Fruit fly (Drosophila melanogaster): ENCODE results near the gene CG7142.

The CG7142 gene

DNA sequence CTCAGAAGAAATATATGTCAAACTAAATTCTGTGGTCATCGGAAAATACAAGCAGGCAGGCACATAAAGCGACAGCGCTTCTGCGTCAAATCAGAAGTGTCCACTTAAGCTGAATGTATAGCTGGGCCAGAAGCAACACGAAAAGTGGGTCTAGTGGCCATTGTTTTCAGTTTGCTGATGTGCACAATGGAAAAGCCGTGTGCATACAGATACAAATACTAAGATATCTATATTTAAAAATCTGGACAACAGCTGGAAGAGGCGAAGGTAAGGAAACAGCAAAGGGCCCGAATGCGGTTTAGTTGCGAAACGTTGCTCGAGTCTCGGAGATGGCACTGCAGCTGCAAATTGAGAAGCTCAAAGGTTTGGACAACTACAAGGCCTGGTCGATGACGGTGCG is 28.5 kb downstream of the CG7142 start, which contains the start of gene CG18598:
TSS of gene CG18598 (plus strand) at position 301 of the 400 bp plus-strand sequence.
- TF ChIP-seq psq (optimal IDR thresholded peaks at IDR 0.05) = no peak
- no peak for TF ChIP-seq insv (optimal IDR thresholded peaks at IDR 0.05)
- TF ChIP-seq Myc (optimal IDR thresholded peaks at IDR 0.05) = no peak
- no peak for TF ChIP-seq ttk (optimal IDR thresholded peaks at IDR 0.05)
- TF ChIP-seq h (optimal IDR thresholded peaks at IDR 0.05) = no peak
- TF ChIP-seq Sin3A (optimal IDR thresholded peaks at IDR 0.05) = no peak

DNA sequence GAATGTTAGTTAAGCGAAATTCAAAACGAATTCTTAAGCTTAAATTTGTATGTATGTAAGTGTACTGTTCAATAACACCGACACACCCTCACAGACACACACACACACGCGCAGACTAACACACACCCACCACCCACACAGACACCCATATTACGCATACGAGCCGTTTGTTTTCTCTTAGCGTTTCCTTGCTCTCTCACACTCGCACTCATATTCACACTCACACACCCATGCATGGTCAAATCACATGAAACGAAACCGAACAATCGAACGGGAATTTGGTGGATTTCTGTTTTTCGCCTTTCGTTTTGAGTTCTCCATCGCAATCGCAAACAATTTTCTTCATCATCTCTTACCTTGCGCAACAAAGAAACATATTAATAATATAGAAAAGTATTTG is 30.1 kb downstream of the CG7142 start:
- TF ChIP-seq Sin3A (optimal IDR thresholded peaks at IDR 0.05) = no peak

DNA sequence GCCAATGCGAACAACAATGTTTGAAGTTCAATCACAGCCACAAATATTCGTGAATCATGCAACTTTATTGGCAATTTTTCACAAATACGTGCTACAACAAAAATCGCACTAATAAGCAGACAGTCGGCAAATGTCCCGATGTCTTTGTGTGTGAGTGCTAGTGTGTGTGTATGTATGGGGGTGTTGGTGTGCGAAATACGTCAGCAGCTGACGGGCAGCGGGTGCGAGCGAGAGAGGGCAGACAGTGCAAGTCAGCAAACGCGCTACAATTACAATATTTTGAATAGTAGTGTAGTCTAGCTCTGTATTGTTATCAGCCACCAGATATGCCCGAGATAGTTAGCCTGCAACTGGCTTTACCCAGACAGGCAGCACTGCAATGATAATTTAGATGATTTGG is 33.3 kb downstream of the CG7142 start:
- TF ChIP-seq h (optimal IDR thresholded peaks at IDR 0.05) (no peak), Myc (optimal IDR thresholded peaks at IDR 0.05) (no peak), ttk (optimal IDR thresholded peaks at IDR 0.05) (no peak), psq (optimal IDR thresholded peaks at IDR 0.05) (no peak), Sin3A (optimal IDR thresholded peaks at IDR 0.05) (no peak), insv (optimal IDR thresholded peaks at IDR 0.05) (no peak)

DNA sequence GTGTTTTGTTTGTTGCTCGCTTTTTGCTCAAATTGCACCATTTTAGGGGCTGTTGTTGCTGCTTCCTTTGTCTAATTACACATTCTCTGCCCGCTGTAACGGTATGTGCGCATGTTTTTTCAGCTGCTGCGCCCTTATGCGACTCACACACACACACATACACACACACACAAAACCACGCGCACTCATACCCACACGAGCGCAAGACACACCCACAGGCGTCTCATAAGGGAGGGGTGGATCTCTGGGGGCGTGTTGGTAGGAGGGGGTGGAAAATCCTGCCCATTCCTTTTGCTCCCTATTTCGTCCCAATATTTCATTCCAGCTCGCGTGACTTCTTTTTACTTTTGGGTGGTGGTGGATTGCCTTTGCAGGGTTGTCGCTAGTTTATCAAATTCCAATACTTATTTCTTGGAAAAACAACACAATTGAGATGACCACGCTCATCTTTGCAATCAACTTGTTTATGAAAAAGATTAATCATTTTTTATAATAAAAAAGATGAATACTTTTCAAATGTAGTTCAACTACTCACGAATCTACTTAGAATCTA is 34.2 kb downstream of the CG7142 start:
- TF ChIP-seq Sin3A (optimal IDR thresholded peaks at IDR 0.05) = no peak
- TF ChIP-seq h (optimal IDR thresholded peaks at IDR 0.05) = no peak

DNA sequence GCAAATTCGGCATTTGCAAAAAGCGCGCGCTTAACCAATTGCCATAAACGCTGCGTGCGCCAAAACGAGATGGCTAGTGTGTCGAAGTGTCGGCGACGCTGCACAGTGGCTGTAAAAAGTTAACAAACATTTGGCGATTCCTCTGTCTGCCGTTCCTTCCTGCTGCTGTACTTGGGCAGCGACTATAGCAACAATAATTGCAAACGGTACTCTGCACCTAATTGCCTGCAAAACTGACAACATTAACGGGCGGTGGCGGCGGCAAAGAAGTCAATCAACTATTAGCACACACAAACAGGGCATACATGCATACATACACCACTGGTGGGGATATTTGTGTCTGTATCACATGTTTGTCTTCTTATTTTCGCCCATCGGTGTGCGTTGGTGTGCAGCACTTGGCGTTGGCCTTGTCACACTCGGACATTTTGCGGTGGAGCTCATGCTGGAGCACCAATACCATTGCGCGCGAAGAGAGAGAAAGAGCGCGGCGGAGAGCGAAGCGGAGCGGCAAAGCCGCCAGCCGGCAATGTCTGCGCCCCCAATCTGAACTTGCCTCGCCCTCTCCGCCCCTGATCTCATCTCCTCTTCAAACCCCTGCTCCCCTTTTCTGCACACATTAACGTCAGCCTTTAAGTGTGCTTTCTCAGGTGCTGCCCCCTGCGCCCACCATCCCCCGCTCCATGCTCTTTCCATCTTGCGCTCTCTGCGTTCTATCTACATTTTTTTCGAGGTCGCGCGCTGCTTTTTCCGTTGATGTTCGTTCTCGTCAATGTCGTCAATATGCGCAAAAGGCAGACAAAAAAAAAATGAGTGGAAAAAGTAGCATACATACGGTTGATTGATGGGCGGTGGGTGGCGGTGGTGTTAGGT is 34.9 kb downstream of the CG7142 start:
- TF ChIP-seq psq (optimal IDR thresholded peaks at IDR 0.05) (no peak), Sin3A (optimal IDR thresholded peaks at IDR 0.05) (no peak), ttk (optimal IDR thresholded peaks at IDR 0.05) (no peak), insv (optimal IDR thresholded peaks at IDR 0.05) (no peak), Myc (optimal IDR thresholded peaks at IDR 0.05) (no peak), h (optimal IDR thresholded peaks at IDR 0.05) (no peak)

DNA sequence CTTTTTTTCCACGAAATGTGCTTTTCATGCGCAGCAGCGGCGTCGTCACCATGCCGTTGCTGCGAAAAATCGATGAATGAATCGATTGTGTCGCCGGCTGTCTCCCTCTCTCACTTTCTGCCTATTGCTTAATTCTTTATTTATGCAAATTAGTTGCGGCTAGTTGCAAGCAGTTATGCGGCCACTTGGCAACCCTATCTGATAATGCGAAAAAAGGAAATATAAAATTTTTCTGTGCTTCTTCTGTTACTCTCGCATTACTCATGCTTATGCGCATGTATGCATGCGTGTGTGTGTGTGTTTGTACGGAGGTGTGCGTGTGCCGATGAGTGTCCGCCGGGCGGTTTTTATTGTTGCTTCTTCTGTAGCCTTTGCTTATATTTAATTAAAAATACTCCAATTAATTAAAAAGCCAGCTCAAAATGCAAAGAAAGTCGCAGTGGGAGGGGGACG is 35.6 kb downstream of the CG7142 start:
- TF ChIP-seq Myc (optimal IDR thresholded peaks at IDR 0.05) (no peak), psq (optimal IDR thresholded peaks at IDR 0.05) (no peak), Sin3A (optimal IDR thresholded peaks at IDR 0.05) (no peak), h (optimal IDR thresholded peaks at IDR 0.05) (no peak), ttk (optimal IDR thresholded peaks at IDR 0.05) (no peak), insv (optimal IDR thresholded peaks at IDR 0.05) (no peak)

DNA sequence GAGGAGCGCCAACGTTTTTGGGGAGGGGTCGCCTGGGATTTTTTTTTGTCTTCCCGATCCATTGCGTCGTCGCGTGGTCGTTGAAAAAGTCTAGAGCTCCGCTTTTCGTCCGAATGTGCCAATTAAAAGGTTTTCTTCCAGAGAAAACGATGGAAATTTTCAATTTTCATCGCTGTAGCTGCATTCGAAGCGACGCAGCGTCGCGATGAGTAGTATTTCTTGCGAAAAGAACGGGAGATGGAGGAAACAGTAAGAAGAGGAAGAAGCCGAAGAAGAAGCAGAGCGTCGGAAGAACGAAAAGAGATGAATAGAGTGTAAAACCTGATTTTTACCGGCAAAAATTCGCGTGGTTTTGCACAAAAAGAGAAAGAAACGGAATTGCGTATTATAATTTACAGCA is 36.3 kb downstream of the CG7142 start:
- TF ChIP-seq psq (optimal IDR thresholded peaks at IDR 0.05) (no peak), Sin3A (optimal IDR thresholded peaks at IDR 0.05) (no peak), Myc (optimal IDR thresholded peaks at IDR 0.05) (no peak), h (optimal IDR thresholded peaks at IDR 0.05) (no peak), ttk (optimal IDR thresholded peaks at IDR 0.05) (no peak), insv (optimal IDR thresholded peaks at IDR 0.05) (no peak)

DNA sequence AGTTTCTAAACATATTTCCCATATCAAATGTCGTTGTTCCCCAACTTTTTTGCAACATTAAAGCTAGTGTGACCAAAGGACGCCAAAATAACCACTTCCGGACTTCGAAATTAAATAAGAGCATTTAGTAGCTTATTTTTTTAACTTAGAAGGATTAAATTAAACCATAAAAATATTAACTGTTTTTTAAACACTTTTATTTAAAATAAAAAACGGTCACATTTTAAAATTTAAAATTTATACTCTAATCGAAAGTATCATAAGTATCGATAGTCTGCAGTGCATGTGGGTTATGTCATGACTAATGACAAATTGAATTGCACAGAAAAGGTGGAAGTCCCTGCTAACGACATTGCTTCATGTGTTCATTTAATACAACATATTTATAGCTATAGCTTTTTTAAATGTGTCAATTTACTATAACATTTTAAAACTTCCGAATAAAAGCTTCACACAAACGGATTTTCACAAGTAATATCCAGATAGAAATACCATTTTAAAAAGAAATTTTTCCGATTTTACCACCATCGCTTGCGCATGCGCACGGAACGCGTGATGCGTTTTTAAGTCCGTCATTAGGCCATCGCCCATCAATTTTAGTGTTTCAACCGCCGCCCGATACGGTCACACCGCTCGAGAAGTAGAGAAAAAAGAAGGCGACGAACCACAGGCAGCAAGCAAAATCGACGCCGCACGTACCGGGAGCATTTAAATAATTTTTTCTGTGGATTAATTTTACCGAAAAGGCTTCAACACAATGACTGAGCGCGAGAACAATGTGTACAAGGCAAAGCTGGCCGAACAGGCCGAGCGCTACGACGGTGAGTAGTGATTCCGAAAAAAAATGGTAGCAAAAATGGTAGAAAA is 37.0 kb downstream of the CG7142 start, which contains the start of the genes CG7156 and 14-3-3epsilon:
TSS of gene CG7156 (minus strand) at position 71 of the 867 bp plus-strand sequence.
TSS of gene 14-3-3epsilon (plus strand) at position 443 of the 867 bp plus-strand sequence.
- TF ChIP-seq insv (optimal IDR thresholded peaks at IDR 0.05) (no peak), Myc (optimal IDR thresholded peaks at IDR 0.05) (no peak), h (optimal IDR thresholded peaks at IDR 0.05) (no peak), ttk (optimal IDR thresholded peaks at IDR 0.05) (no peak), Sin3A (optimal IDR thresholded peaks at IDR 0.05) (no peak), psq (optimal IDR thresholded peaks at IDR 0.05) (no peak)

DNA sequence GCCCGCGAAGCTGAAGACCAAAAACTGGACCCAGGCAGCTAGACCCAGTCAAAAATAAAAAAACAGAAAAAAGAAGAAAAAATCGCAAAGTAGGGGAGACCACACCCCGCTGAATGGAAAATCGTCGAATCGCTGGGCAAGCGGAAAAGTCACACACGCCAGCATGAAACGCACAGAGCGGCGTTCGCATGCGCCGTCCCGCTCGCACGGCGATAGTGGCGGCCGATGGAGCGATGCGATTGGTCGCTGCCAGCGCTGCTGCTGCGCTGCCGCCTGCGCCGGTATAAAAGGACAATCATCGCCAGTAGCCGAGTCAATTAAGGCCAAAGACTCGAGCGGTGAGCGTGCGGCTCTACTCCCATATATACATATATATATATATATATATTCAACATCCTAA is 43.4 kb downstream of the CG7142 start, which contains the start of gene repo:
TSS of gene repo (plus strand) at position 314 of the 400 bp plus-strand sequence.
- TF ChIP-seq h (optimal IDR thresholded peaks at IDR 0.05) = no peak
- no peak for TF ChIP-seq ttk (optimal IDR thresholded peaks at IDR 0.05)
- no peak for TF ChIP-seq Sin3A (optimal IDR thresholded peaks at IDR 0.05)
- TF ChIP-seq psq (optimal IDR thresholded peaks at IDR 0.05) = no peak
- no peak for TF ChIP-seq insv (optimal IDR thresholded peaks at IDR 0.05)
- no peak for TF ChIP-seq Myc (optimal IDR thresholded peaks at IDR 0.05)

DNA sequence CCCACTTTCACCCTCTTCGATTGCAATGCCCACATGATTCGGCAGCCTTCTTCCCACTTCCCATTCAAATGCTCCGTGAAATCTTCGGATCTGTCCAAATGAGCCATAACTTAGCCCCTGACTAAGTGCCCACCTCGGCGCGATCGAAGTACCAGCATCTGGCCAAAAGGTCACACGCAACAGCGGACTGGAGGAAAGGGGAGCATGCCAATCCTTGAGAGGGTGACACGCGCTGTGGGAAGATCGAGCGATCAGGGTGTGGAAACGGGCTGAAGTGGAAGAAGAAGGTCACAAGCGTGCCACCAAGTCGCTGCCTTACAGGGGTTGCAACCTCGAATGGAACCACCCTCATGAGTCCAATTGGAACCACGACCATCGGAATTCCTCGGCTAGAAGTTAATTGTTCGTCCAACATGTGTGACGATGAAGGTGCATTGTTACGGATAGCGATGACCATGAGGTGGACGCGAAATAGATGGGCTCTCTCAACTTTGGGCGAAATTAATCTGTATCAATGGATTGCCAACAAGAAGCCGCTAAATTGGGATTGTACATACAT is 44.5 kb downstream of the CG7142 start:
- no peak for TF ChIP-seq h (optimal IDR thresholded peaks at IDR 0.05)
- no peak for TF ChIP-seq Myc (optimal IDR thresholded peaks at IDR 0.05)
- TF ChIP-seq insv (optimal IDR thresholded peaks at IDR 0.05) = no peak
- TF ChIP-seq psq (optimal IDR thresholded peaks at IDR 0.05) = no peak
- no peak for TF ChIP-seq ttk (optimal IDR thresholded peaks at IDR 0.05)
- no peak for TF ChIP-seq Sin3A (optimal IDR thresholded peaks at IDR 0.05)

DNA sequence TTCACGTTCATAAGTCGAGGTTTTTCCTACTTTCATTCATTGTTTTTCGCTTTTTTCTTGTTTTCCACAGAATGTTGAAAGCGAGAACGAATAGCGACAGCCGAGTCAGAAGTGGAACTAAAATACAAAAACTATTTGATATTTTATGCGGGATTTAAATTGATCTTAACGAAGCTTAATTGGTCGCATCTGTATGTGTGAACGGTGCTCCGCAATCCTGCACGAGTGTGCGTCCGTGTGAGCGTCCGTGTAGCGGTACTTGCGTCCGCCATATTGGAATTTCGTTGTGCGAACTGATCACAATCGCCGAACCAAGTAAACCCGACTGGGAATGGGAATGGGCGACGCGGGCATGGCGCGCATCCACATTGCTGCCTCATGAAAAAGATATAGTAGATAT is 47.1 kb downstream of the CG7142 start:
- TF ChIP-seq psq (optimal IDR thresholded peaks at IDR 0.05) = no peak
- no peak for TF ChIP-seq h (optimal IDR thresholded peaks at IDR 0.05)
- TF ChIP-seq ttk (optimal IDR thresholded peaks at IDR 0.05) = no peak
- TF ChIP-seq insv (optimal IDR thresholded peaks at IDR 0.05) = no peak
- no peak for TF ChIP-seq Sin3A (optimal IDR thresholded peaks at IDR 0.05)
- no peak for TF ChIP-seq Myc (optimal IDR thresholded peaks at IDR 0.05)
